Fruit fly (Drosophila melanogaster) whole organism, prepupa: ENCODE data around the gene Sac1.

ENCODE experiments used
- Blimp-1 ChIP-seq: fragments of 200-800 bp; sonication (Bioruptor generic); optimal IDR thresholded peaks from 3 replicates; lab custom pipeline; 2017; ENCODE audit warnings: missing biosample characterization, missing genetic modification characterization, mild to moderate bottlenecking, moderate library complexity, missing genetic modification reagents
- CG1621 ChIP-seq: fragments of 200-800 bp; sonication (Bioruptor generic); optimal IDR thresholded peaks from 3 replicates; lab custom pipeline; 2018; ENCODE audit warnings: missing biosample characterization, mild to moderate bottlenecking, missing genetic modification characterization
- CG16779 ChIP-seq: fragments of 200-800 bp; sonication (Bioruptor generic); optimal IDR thresholded peaks from 3 replicates; lab custom pipeline; 2017; ENCODE audit warnings: missing biosample characterization, mild to moderate bottlenecking, missing genetic modification characterization
- CG34406 ChIP-seq: fragments of 200-800 bp; sonication (Bioruptor generic); optimal IDR thresholded peaks from 3 replicates; lab custom pipeline; 2016; ENCODE audit warnings: missing biosample characterization, missing genetic modification characterization
- CG6163 ChIP-seq: fragments of 200-800 bp; sonication (Bioruptor generic); IDR thresholded peaks from 3 replicates; pipeline ENCODE4 v1.3.6; 2022; ENCODE audit warnings: missing biosample characterization, missing genetic modification characterization
- CG6854 ChIP-seq: fragments of 200-800 bp; sonication (Bioruptor generic); optimal IDR thresholded peaks from 2 replicates; lab custom pipeline; 2017; ENCODE audit warnings: missing biosample characterization, mild to moderate bottlenecking, missing genetic modification characterization
- CG9139 ChIP-seq: fragments of 200-800 bp; sonication (Bioruptor generic); optimal IDR thresholded peaks from 3 replicates; lab custom pipeline; 2017; ENCODE audit warnings: missing biosample characterization, mild to moderate bottlenecking, missing genetic modification characterization
- Eip78C ChIP-seq: fragments of 200-800 bp; sonication (Bioruptor generic); peaks from one replicate; lab custom pipeline; 2016; ENCODE audit warnings: missing biosample characterization, missing genetic modification characterization
- Sox102F ChIP-seq: fragments of 200-800 bp; sonication (Bioruptor generic); optimal IDR thresholded peaks from 2 replicates; lab custom pipeline; 2016; ENCODE audit warnings: missing biosample characterization, mild to moderate bottlenecking, missing genetic modification characterization
- acj6 ChIP-seq: fragments of 200-800 bp; sonication (Bioruptor generic); optimal IDR thresholded peaks from 3 replicates; lab custom pipeline; 2016; ENCODE audit warnings: missing biosample characterization, missing genetic modification characterization
- dsx ChIP-seq: fragments of 200-800 bp; optimal IDR thresholded peaks from 3 replicates; lab custom pipeline; 2019; ENCODE audit warnings: missing biosample characterization, mild to moderate bottlenecking, missing genetic modification characterization, moderate library complexity; ENCODE audit not compliant: poor library complexity, severe bottlenecking

DNA sequence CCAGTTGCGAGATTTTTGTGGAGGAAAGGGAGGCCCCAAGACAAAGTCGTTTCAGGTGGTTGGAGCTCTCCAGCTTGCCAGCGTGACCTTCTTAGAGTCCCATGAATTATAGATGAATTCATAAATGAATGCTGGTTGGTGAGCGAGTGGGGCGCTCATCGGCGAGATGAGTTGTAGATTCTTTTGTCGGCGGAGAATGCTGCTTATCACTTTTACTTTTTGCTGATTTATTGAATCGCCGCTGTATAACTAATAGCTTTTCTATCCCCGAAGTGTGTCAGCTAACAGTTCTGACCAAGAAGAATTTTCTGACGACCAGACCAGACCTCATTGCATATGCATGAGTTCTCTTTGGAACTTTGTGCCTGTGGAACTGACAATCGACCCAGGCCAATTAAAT is 35.5 kb upstream of the Sac1 start:
- TF ChIP-seq Blimp-1 (GFP tag; lab: Kevin White, UChicago): no peak
- TF ChIP-seq CG6854 (GFP tag; lab: Kevin White, UChicago): no peak
- TF ChIP-seq CG9139 (GFP tag; lab: Kevin White, UChicago): no peak
- TF ChIP-seq acj6 (GFP tag; lab: Kevin White, UChicago): no peak
- TF ChIP-seq CG1621 (tag; lab: Kevin White, UChicago): no peak
- no peak for TF ChIP-seq Sox102F (GFP tag; lab: Kevin White, UChicago)
- no peak for TF ChIP-seq CG6163 (GFP tag; lab: Robert Waterston, UW)
- TF ChIP-seq CG16779 (tag; lab: Kevin White, UChicago): no peak
- TF ChIP-seq dsx: no peak
- no peak for TF ChIP-seq CG34406
- TF ChIP-seq Eip78C: no peak
